Worm (Caenorhabditis elegans) whole organism, L4 larva: Measurements from ENCODE around the gene Y38H6C.8.
A peak's percentile ranks its signal among the peaks of the same experiment; 100 is the strongest.

Source experiments
- F26F4.8 ChIP-seq: fragments of 200-800 bp; sonication (Bioruptor generic); conservative IDR thresholded peaks from 2 replicates; pipeline ENCODE4 v1.3.6; 2022; ENCODE audit warnings: missing genetic modification characterization, missing compliant biosample characterization
- F44E2.7 ChIP-seq: fragments of 200-800 bp; sonication (Bioruptor generic); IDR thresholded peaks from 2 replicates; pipeline ENCODE4 v2.1.2; 2022; ENCODE audit warnings: missing genetic modification characterization, missing compliant biosample characterization
- F49E8.2 ChIP-seq: sonication (generic microtip); optimal IDR thresholded peaks from 2 replicates; lab custom pipeline; 2016; ENCODE audit warnings: missing compliant biosample characterization, mild to moderate bottlenecking, missing genetic modification characterization, borderline replicate concordance
- R02D3.7 ChIP-seq: fragments of 150-350 bp; sonication (generic microtip); optimal IDR thresholded peaks from 3 replicates; lab custom pipeline; 2014; ENCODE audit warnings: missing biosample characterization, missing genetic modification characterization
- T26A8.4 ChIP-seq: fragments of 200-800 bp; sonication (Bioruptor generic); IDR thresholded peaks from 2 replicates; pipeline ENCODE4 v1.3.6; 2022; ENCODE audit warnings: missing genetic modification characterization, missing compliant biosample characterization
- Y105C5A.15 ChIP-seq: fragments of 200-800 bp; sonication (Bioruptor generic); IDR thresholded peaks from 2 replicates; pipeline ENCODE4 v1.3.6; 2022; ENCODE audit warnings: missing genetic modification characterization, missing compliant biosample characterization
- Y75B8A.6 ChIP-seq: fragments of 200-800 bp; sonication (Bioruptor generic); IDR thresholded peaks from 2 replicates; pipeline ENCODE4 v1.3.6; 2022; ENCODE audit warnings: missing genetic modification reagents, missing genetic modification characterization, missing compliant biosample characterization
- aha-1 ChIP-seq: fragments of 150-350 bp; peaks from one replicate; lab custom pipeline; 2014; ENCODE audit warnings: missing biosample characterization, missing genetic modification characterization
- arid-1 ChIP-seq: fragments of 200-800 bp; sonication (Bioruptor generic); conservative IDR thresholded peaks from 2 replicates; pipeline ENCODE4 v1.3.6; 2022; ENCODE audit warnings: missing genetic modification reagents, missing genetic modification characterization, missing compliant biosample characterization
- ceh-20 ChIP-seq: fragments of 200-800 bp; sonication (Bioruptor generic); IDR thresholded peaks from 2 replicates; pipeline ENCODE4 v1.3.6; 2022; ENCODE audit warnings: missing genetic modification reagents, missing genetic modification characterization, missing compliant biosample characterization
- ceh-82 ChIP-seq: sonication (generic microtip); optimal IDR thresholded peaks from 2 replicates; lab custom pipeline; 2017; ENCODE audit warnings: missing biosample characterization, missing genetic modification characterization
- ces-1 ChIP-seq: fragments of 150-350 bp; sonication (generic microtip); optimal IDR thresholded peaks from 4 replicates; lab custom pipeline; 2014; ENCODE audit warnings: missing biosample characterization, missing genetic modification reagents, missing genetic modification characterization
- dpl-1 ChIP-seq: fragments of 150-350 bp; optimal IDR thresholded peaks from 2 replicates; lab custom pipeline; 2014; ENCODE audit warnings: missing biosample characterization, missing genetic modification reagents, missing genetic modification characterization
- dve-1 ChIP-seq: sonication (generic microtip); optimal IDR thresholded peaks from 2 replicates; lab custom pipeline; 2017; ENCODE audit warnings: antibody characterized with exemption, mild to moderate bottlenecking, missing genetic modification characterization, missing compliant biosample characterization; ENCODE audit not compliant: insufficient read depth
- egl-43 ChIP-seq: fragments of 200-800 bp; sonication (Bioruptor generic); IDR thresholded peaks from 2 replicates; pipeline ENCODE4 v1.3.6; 2022; ENCODE audit warnings: missing genetic modification reagents, missing genetic modification characterization, missing compliant biosample characterization
- fkh-10 ChIP-seq: fragments of 150-350 bp; optimal IDR thresholded peaks from 2 replicates; lab custom pipeline; 2014; ENCODE audit warnings: missing biosample characterization, missing genetic modification reagents, missing genetic modification characterization
- hif-1 ChIP-seq, 2 experiments: sonication (generic microtip); optimal IDR thresholded peaks; 2 replicates each; lab custom pipeline; 2016 to 2017; ENCODE audit warnings: missing compliant biosample characterization in 2 of 2, missing genetic modification characterization in 2 of 2, missing genetic modification reagents in 2 of 2, missing genotype in 2 of 2, mild to moderate bottlenecking in 1 of 2
- hlh-11 ChIP-seq: fragments of 200-800 bp; sonication (Bioruptor generic); optimal IDR thresholded peaks from 2 replicates; lab custom pipeline; 2018; ENCODE audit warnings: mild to moderate bottlenecking, missing genetic modification characterization, missing compliant biosample characterization
- hlh-30 ChIP-seq: sonication (generic microtip); optimal IDR thresholded peaks from 2 replicates; lab custom pipeline; 2017; ENCODE audit warnings: antibody characterized with exemption, mild to moderate bottlenecking, missing genetic modification characterization, missing compliant biosample characterization; ENCODE audit not compliant: insufficient read depth
- jun-1 ChIP-seq: fragments of 150-350 bp; optimal IDR thresholded peaks from 2 replicates; lab custom pipeline; 2014; ENCODE audit warnings: missing biosample characterization, missing genetic modification reagents, missing genetic modification characterization
- lin-29 ChIP-seq: fragments of 200-800 bp; sonication (Bioruptor generic); IDR thresholded peaks from 2 replicates; pipeline ENCODE4 v1.3.6; 2022; ENCODE audit warnings: missing genetic modification reagents, missing genetic modification characterization, missing compliant biosample characterization
- lin-38 ChIP-seq: fragments of 200-800 bp; sonication (Bioruptor generic); IDR thresholded peaks from 2 replicates; pipeline ENCODE4 v1.3.6; 2022; ENCODE audit warnings: missing genetic modification reagents, missing genetic modification characterization, missing compliant biosample characterization
- lin-39 ChIP-seq: fragments of 150-350 bp; optimal IDR thresholded peaks from 2 replicates; lab custom pipeline; 2014; ENCODE audit warnings: missing biosample characterization, missing genetic modification reagents, missing genetic modification characterization
- lsy-2 ChIP-seq, 2 experiments: fragments of 150-350 bp in 1 of 2; sonication (generic microtip) in 1 of 2; optimal IDR thresholded peaks; 2 replicates each; lab custom pipeline; 2014 to 2017; ENCODE audit warnings: missing biosample characterization in 2 of 2, missing genetic modification characterization in 2 of 2
- mdl-1 ChIP-seq, 2 experiments: fragments of 150-350 bp in 1 of 2; sonication (generic microtip) in 1 of 2; optimal IDR thresholded peaks; 2 replicates each; lab custom pipeline; 2014 to 2017; ENCODE audit warnings: missing biosample characterization in 2 of 2, missing genetic modification characterization in 2 of 2
- mep-1 ChIP-seq: fragments of 150-350 bp; sonication (generic microtip); optimal IDR thresholded peaks from 3 replicates; lab custom pipeline; 2014; ENCODE audit warnings: missing biosample characterization, missing genetic modification characterization
- mes-2 ChIP-seq: sonication (generic microtip); optimal IDR thresholded peaks from 2 replicates; lab custom pipeline; 2016; ENCODE audit warnings: missing genotype, mild to moderate bottlenecking, missing genetic modification characterization, missing compliant biosample characterization; ENCODE audit not compliant: poor library complexity, severe bottlenecking
- nhr-102 ChIP-seq: sonication (generic microtip); optimal IDR thresholded peaks from 2 replicates; lab custom pipeline; 2016; ENCODE audit warnings: mild to moderate bottlenecking, missing genetic modification characterization, moderate library complexity, missing compliant biosample characterization
- nhr-11 ChIP-seq: fragments of 150-350 bp; optimal IDR thresholded peaks from 2 replicates; lab custom pipeline; 2014; ENCODE audit warnings: missing biosample characterization, missing genetic modification characterization
- nhr-111 ChIP-seq: fragments of 200-800 bp; sonication (Bioruptor generic); optimal IDR thresholded peaks from 2 replicates; lab custom pipeline; 2018; ENCODE audit warnings: mild to moderate bottlenecking, missing genetic modification characterization, missing compliant biosample characterization
- nhr-237 ChIP-seq: sonication (generic microtip); optimal IDR thresholded peaks from 2 replicates; lab custom pipeline; 2017; ENCODE audit warnings: missing biosample characterization, missing genetic modification characterization
- nhr-28 ChIP-seq: fragments of 150-350 bp; optimal IDR thresholded peaks from 2 replicates; lab custom pipeline; 2014; ENCODE audit warnings: missing biosample characterization, missing genetic modification characterization
- nhr-41 ChIP-seq: fragments of 200-800 bp; sonication (Bioruptor generic); IDR thresholded peaks from 2 replicates; pipeline ENCODE4 v1.3.6; 2022; ENCODE audit warnings: missing genetic modification reagents, missing genetic modification characterization, missing compliant biosample characterization
- nhr-6 ChIP-seq: fragments of 150-350 bp; optimal IDR thresholded peaks from 2 replicates; lab custom pipeline; 2014; ENCODE audit warnings: missing biosample characterization, missing genetic modification characterization
- nhr-76 ChIP-seq: fragments of 150-350 bp; optimal IDR thresholded peaks from 2 replicates; lab custom pipeline; 2014; ENCODE audit warnings: missing biosample characterization, missing genetic modification characterization
- nhr-77 ChIP-seq: fragments of 150-350 bp; optimal IDR thresholded peaks from 2 replicates; lab custom pipeline; 2014; ENCODE audit warnings: missing biosample characterization, missing genetic modification characterization
- pha-4 ChIP-seq, 2 experiments: fragments of 150-350 bp in 1 of 2; fragments of 200-800 bp in 1 of 2; sonication (Bioruptor generic) in 1 of 2; IDR thresholded peaks in 1 of 2; optimal IDR thresholded peaks in 1 of 2; 2 replicates each; pipeline versions ENCODE4 v1.3.6 to Lab custom; 2014 to 2022; ENCODE audit warnings: missing genetic modification characterization in 2 of 2, missing genetic modification reagents in 2 of 2, missing biosample characterization in 1 of 2, missing compliant biosample characterization in 1 of 2
- rbr-2 ChIP-seq: sonication (generic microtip); optimal IDR thresholded peaks from 2 replicates; lab custom pipeline; 2016; ENCODE audit warnings: missing genotype, missing genetic modification characterization, missing compliant biosample characterization
- snpc-1.2 ChIP-seq: fragments of 200-800 bp; sonication (Bioruptor generic); IDR thresholded peaks from 2 replicates; pipeline ENCODE4 v1.3.6; 2022; ENCODE audit warnings: missing genetic modification reagents, missing genetic modification characterization, missing compliant biosample characterization
- spr-1 ChIP-seq: sonication (generic microtip); optimal IDR thresholded peaks from 2 replicates; lab custom pipeline; 2016; ENCODE audit warnings: mild to moderate bottlenecking, missing genetic modification characterization, missing compliant biosample characterization
- tra-1 ChIP-seq: fragments of 200-800 bp; sonication (Bioruptor generic); IDR thresholded peaks from 2 replicates; pipeline ENCODE4 v1.3.6; 2022; ENCODE audit warnings: missing genetic modification reagents, missing genetic modification characterization, missing compliant biosample characterization
- unc-130 ChIP-seq: sonication (generic microtip); optimal IDR thresholded peaks from 2 replicates; lab custom pipeline; 2016; ENCODE audit warnings: missing genetic modification reagents, missing genetic modification characterization, missing compliant biosample characterization
- zfp-2 ChIP-seq: sonication (generic microtip); optimal IDR thresholded peaks from 2 replicates; lab custom pipeline; 2016; ENCODE audit warnings: mild to moderate bottlenecking, missing genetic modification characterization, missing compliant biosample characterization
- zfp-3 ChIP-seq: fragments of 200-800 bp; sonication (Bioruptor generic); conservative IDR thresholded peaks from 2 replicates; pipeline ENCODE4 v1.3.6; 2022; ENCODE audit warnings: missing genetic modification reagents, missing genetic modification characterization, missing compliant biosample characterization
- zip-2 ChIP-seq: fragments of 150-350 bp; optimal IDR thresholded peaks from 2 replicates; lab custom pipeline; 2014; ENCODE audit warnings: missing biosample characterization, missing genetic modification characterization

Gene Y38H6C.8

DNA sequence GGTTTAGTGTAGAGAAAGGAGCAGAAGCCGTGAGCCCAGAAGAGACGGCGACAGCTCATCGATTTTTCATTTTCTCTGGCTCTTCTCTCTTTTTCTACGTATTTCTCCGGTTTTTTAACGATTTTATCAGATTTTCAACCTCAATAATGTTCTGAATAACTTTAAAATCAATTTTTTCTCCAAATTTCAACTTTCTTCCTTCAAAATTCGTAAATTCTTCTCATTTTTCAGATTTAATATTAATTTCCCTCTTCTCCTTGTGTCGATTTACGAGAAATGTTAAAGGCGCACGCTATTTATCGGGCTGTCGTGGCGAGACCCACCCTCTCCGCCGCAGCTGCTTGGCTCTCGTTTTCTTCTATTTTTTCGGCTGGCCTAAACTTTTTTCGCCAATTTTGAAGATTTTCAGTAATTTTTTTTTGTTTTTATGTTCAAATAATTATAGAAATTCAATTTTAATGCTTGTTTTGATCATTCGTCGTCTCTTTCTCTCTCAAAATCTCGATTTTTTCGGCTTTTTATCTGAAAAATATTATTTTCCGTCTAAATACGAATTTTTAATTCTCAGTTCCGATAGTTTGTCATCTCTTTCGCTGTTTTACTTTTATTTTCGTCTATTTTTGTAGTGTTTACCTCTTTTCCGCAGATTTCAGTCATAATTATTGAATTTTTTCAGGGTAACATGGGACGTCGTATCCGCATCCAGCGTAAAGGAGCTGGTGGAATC lies 34.6 kb upstream of the Y38H6C.8 start, which contains the start of the genes calf-1 and rpl-2:
Gene calf-1, minus strand, starts transcription at position 77 of the 727 bp plus-strand sequence.
Gene rpl-2, plus strand, starts transcription at position 677 of the 727 bp plus-strand sequence.
- TF ChIP-seq zfp-2 (tag; lab: Kevin White, UChicago) (no peak), mdl-1 (tag; optimal IDR thresholded peaks at IDR 0.05; lab: Kevin White, UChicago) (peak in 1 of 2 experiments; percentile 2), rbr-2 (peak; percentile 22), nhr-28 (tag; lab: Kevin White, UChicago) (peak; percentile 21), R02D3.7 (tag; lab: Kevin White, UChicago) (peak; percentile 73), hlh-11 (tag; lab: Kevin White, UChicago) (peak; percentile 55), hlh-30 (tag; lab: Kevin White, UChicago) (peak; percentile 68), T26A8.4 (GFP tag; lab: Robert Waterston, UW) (no peak), unc-130 (GFP tag; lab: Kevin White, UChicago) (peak; percentile 23), mep-1 (peak; percentile 69), nhr-11 (tag; lab: Kevin White, UChicago) (peak; percentile 23), hif-1 (tag; optimal IDR thresholded peaks at IDR 0.05; lab: Kevin White, UChicago) (peak in 1 of 2 experiments; percentile 43), dve-1 (tag; lab: Kevin White, UChicago) (peak; percentile 55), mes-2 (peak; percentile 82), F26F4.8 (GFP tag; lab: Robert Waterston, UW) (no peak), nhr-77 (tag; lab: Kevin White, UChicago) (peak; percentile 29), nhr-237 (no peak), nhr-6 (tag; lab: Kevin White, UChicago) (peak; percentile 26), jun-1 (no peak), fkh-10 (GFP tag; lab: Kevin White, UChicago) (no peak), arid-1 (GFP tag; lab: Robert Waterston, UW) (no peak), lsy-2 (tag; optimal IDR thresholded peaks at IDR 0.05; lab: Kevin White, UChicago) (peak; percentile 0 to 73), ceh-82 (tag; lab: Kevin White, UChicago) (no peak), pha-4 (GFP tag; IDR thresholded peaks at IDR 0.05; lab: Robert Waterston, UW) (0 out of 2 replicates have a peak, but pooled peaks have one; percentile 49), pha-4 (tag; optimal IDR thresholded peaks at IDR 0.05; lab: Kevin White, UChicago) (no peak), dpl-1 (GFP tag; lab: Kevin White, UChicago) (peak; percentile 55), Y75B8A.6 (GFP tag; lab: Robert Waterston, UW) (no peak), aha-1 (tag; lab: Kevin White, UChicago) (peak; percentile 94), lin-38 (peak; percentile 44; the same call in 1 of the 2 replicates)
- TF ChIP-seq, all 104 proteins: peak for 19

DNA sequence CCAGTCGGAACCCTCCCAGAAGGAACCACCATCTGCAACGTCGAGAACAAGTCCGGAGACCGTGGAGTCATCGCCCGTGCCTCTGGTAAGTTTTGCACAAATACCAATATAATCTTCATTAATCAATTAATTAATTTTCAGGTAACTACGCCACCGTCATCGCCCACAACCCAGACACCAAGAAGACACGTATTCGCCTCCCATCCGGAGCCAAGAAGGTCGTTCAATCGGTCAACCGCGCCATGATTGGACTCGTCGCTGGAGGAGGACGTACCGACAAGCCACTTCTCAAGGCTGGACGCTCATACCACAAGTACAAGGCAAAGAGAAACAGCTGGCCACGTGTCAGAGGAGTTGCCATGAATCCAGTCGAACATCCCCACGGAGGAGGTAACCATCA lies 33.5 kb upstream of the Y38H6C.8 start:
- TF ChIP-seq F44E2.7 (GFP tag; lab: Robert Waterston, UW): peak; percentile 82; the same call in 1 of the 2 replicates

DNA sequence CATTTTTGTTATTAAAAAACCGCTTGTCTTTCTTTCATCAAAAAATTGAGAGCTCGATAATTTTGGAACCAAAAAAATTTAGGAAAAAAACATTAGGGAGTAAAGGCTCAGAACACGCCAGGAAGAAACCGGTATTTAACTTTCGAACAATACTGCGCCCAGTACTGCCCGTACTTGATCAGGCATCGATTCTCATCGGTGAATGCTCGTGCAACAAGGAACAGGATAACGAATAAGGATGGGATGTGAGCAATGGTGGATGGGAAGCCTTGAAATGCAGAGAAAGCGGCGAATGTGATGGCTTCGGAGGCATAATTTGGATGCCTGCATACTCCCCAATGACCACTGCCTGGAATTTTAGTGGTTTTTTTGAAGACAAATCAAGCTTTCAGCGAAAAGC lies 33.0 kb upstream of the Y38H6C.8 start:
- TF ChIP-seq nhr-111 (GFP tag; lab: Kevin White, UChicago) (no peak), nhr-76 (tag; lab: Kevin White, UChicago) (no peak), nhr-102 (no peak), zip-2 (no peak), F44E2.7 (GFP tag; lab: Robert Waterston, UW) (0 out of 2 replicates have a peak, but pooled peaks have one; percentile 74), zfp-3 (GFP tag; lab: Robert Waterston, UW) (no peak), ceh-20 (GFP tag; lab: Robert Waterston, UW) (no peak), ces-1 (GFP tag; lab: Kevin White, UChicago) (no peak), T26A8.4 (GFP tag; lab: Robert Waterston, UW) (no peak), lin-29 (GFP tag; lab: Robert Waterston, UW) (no peak), rbr-2 (no peak), Y105C5A.15 (GFP tag; lab: Robert Waterston, UW) (0 out of 2 replicates have a peak, but pooled peaks have one; percentile 49), tra-1 (0 out of 2 replicates have a peak, but pooled peaks have one; percentile 6), lin-38 (0 out of 2 replicates have a peak, but pooled peaks have one; percentile 21), spr-1 (tag; lab: Kevin White, UChicago) (no peak), aha-1 (tag; lab: Kevin White, UChicago) (no peak), snpc-1.2 (GFP tag; lab: Robert Waterston, UW) (peak; percentile 67), lin-39 (tag; lab: Kevin White, UChicago) (no peak), nhr-41 (GFP tag; lab: Robert Waterston, UW) (no peak), F49E8.2 (tag; lab: Kevin White, UChicago) (no peak), egl-43 (GFP tag; lab: Robert Waterston, UW) (0 out of 2 replicates have a peak, but pooled peaks have one; percentile 17)
